Worm (Caenorhabditis elegans) whole organism, L3 larva: ENCODE data around the gene spp-14.

ENCODE experiments used
- lin-39 ChIP-seq: fragments of 150-350 bp; optimal IDR thresholded peaks from 2 replicates; lab custom pipeline; 2018; ENCODE audit warnings: missing biosample characterization, missing genetic modification reagents, missing genetic modification characterization
- nhr-23 ChIP-seq: fragments of 150-350 bp; optimal IDR thresholded peaks from 2 replicates; lab custom pipeline; 2014; ENCODE audit warnings: missing biosample characterization, missing genetic modification reagents, missing genetic modification characterization
- nhr-237 ChIP-seq: fragments of 150-350 bp; optimal IDR thresholded peaks from 2 replicates; lab custom pipeline; 2014; ENCODE audit warnings: missing biosample characterization, missing genetic modification characterization
- snpc-4 ChIP-seq: fragments of 150-350 bp; optimal IDR thresholded peaks from 2 replicates; lab custom pipeline; 2014; ENCODE audit warnings: missing biosample characterization, missing genetic modification characterization

DNA sequence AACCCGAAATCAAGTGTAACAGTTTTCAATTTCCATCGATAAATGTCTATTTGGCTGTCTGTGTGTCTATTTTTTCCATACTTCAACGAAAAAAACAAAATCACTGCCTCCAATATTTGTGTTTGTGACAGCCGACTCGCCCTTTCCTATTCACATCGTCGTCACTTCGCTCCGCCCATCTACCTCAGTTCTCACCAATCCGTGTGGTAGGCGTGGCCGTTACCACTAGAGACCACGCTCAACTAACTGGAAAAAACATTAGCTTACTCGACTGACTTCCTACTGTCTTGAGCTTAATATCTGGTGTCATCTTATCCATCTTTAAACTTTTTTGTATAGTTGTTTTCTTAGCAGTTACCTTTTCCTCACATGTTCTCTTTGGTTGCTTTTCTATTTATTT, 19.6 kb downstream of the spp-14 start:
- TF ChIP-seq nhr-23 (tag; lab: Kevin White, UChicago): no peak
- TF ChIP-seq snpc-4 (tag; lab: Kevin White, UChicago): no peak
- TF ChIP-seq nhr-237 (tag; lab: Kevin White, UChicago): no peak
- TF ChIP-seq lin-39 (tag; lab: Kevin White, UChicago): no peak
